Fruit fly (Drosophila melanogaster) whole organism, prepupa: ENCODE measurements around the gene Sfp24C1.

Source experiments
- Blimp-1 ChIP-seq: fragments of 200-800 bp; sonication (Bioruptor generic); optimal IDR thresholded peaks from 3 replicates; lab custom pipeline; 2017; ENCODE audit warnings: missing biosample characterization, missing genetic modification characterization, mild to moderate bottlenecking, moderate library complexity, missing genetic modification reagents
- CG10631 ChIP-seq: fragments of 200-800 bp; sonication (Bioruptor generic); optimal IDR thresholded peaks from 2 replicates; lab custom pipeline; 2016; ENCODE audit warnings: missing biosample characterization, missing genetic modification characterization
- CG11294 ChIP-seq: fragments of 200-800 bp; sonication (Bioruptor generic); IDR thresholded peaks from 2 replicates; pipeline ENCODE4 v1.3.6; 2022; ENCODE audit warnings: missing biosample characterization, missing genetic modification characterization
- CG11902 ChIP-seq: fragments of 200-800 bp; sonication (Bioruptor generic); optimal IDR thresholded peaks from 3 replicates; lab custom pipeline; 2016; ENCODE audit warnings: missing biosample characterization, missing genetic modification characterization
- CG15336 ChIP-seq: fragments of 200-800 bp; sonication (Bioruptor generic); IDR thresholded peaks from 2 replicates; pipeline ENCODE4 v1.3.6; 2022; ENCODE audit warnings: missing biosample characterization, missing genetic modification characterization
- CG1621 ChIP-seq: fragments of 200-800 bp; sonication (Bioruptor generic); optimal IDR thresholded peaks from 3 replicates; lab custom pipeline; 2018; ENCODE audit warnings: missing biosample characterization, mild to moderate bottlenecking, missing genetic modification characterization
- CG16779 ChIP-seq: fragments of 200-800 bp; sonication (Bioruptor generic); optimal IDR thresholded peaks from 3 replicates; lab custom pipeline; 2017; ENCODE audit warnings: missing biosample characterization, mild to moderate bottlenecking, missing genetic modification characterization
- CG3032 ChIP-seq: fragments of 200-800 bp; optimal IDR thresholded peaks from 2 replicates; lab custom pipeline; 2019; ENCODE audit warnings: missing biosample characterization, mild to moderate bottlenecking, missing genetic modification characterization, moderate library complexity
- CG31627 ChIP-seq: fragments of 200-800 bp; sonication (Bioruptor generic); optimal IDR thresholded peaks from 3 replicates; lab custom pipeline; 2016; ENCODE audit warnings: missing biosample characterization, missing genetic modification characterization
- CG34406 ChIP-seq: fragments of 200-800 bp; sonication (Bioruptor generic); optimal IDR thresholded peaks from 3 replicates; lab custom pipeline; 2016; ENCODE audit warnings: missing biosample characterization, missing genetic modification characterization
- CG3919 ChIP-seq: fragments of 200-800 bp; sonication (Bioruptor generic); optimal IDR thresholded peaks from 3 replicates; lab custom pipeline; 2016; ENCODE audit warnings: missing biosample characterization, missing genetic modification characterization
- CG4318 ChIP-seq: fragments of 200-800 bp; sonication (Bioruptor generic); optimal IDR thresholded peaks from 3 replicates; lab custom pipeline; 2017; ENCODE audit warnings: missing biosample characterization, mild to moderate bottlenecking, missing genetic modification characterization
- CG6163 ChIP-seq: fragments of 200-800 bp; sonication (Bioruptor generic); IDR thresholded peaks from 3 replicates; pipeline ENCODE4 v1.3.6; 2022; ENCODE audit warnings: missing biosample characterization, missing genetic modification characterization
- CG6276 ChIP-seq: fragments of 200-800 bp; sonication (Bioruptor generic); optimal IDR thresholded peaks from 2 replicates; lab custom pipeline; 2017; ENCODE audit warnings: missing biosample characterization, mild to moderate bottlenecking, missing genetic modification characterization
- CG6808 ChIP-seq: fragments of 200-800 bp; sonication (Bioruptor generic); optimal IDR thresholded peaks from 3 replicates; lab custom pipeline; 2017; ENCODE audit warnings: missing biosample characterization, missing genetic modification characterization, mild to moderate bottlenecking, moderate library complexity, missing genetic modification reagents
- CG6854 ChIP-seq: fragments of 200-800 bp; sonication (Bioruptor generic); optimal IDR thresholded peaks from 2 replicates; lab custom pipeline; 2017; ENCODE audit warnings: missing biosample characterization, mild to moderate bottlenecking, missing genetic modification characterization
- CG7368 ChIP-seq: fragments of 200-800 bp; sonication (Bioruptor generic); optimal IDR thresholded peaks from 3 replicates; lab custom pipeline; 2016; ENCODE audit warnings: missing biosample characterization, missing genetic modification characterization
- CG8119 ChIP-seq: fragments of 200-800 bp; sonication (Bioruptor generic); IDR thresholded peaks from 3 replicates; pipeline ENCODE4 v1.3.6; 2022; ENCODE audit warnings: missing biosample characterization, missing genetic modification characterization
- CG8319 ChIP-seq: fragments of 200-800 bp; sonication (Bioruptor generic); optimal IDR thresholded peaks from 3 replicates; lab custom pipeline; 2016; ENCODE audit warnings: missing biosample characterization, missing genetic modification characterization
- CG8632 ChIP-seq: fragments of 200-800 bp; sonication (Bioruptor generic); optimal IDR thresholded peaks from 3 replicates; lab custom pipeline; 2016; ENCODE audit warnings: missing biosample characterization, missing genetic modification characterization
- Eip75B ChIP-seq: fragments of 200-800 bp; sonication (Bioruptor generic); optimal IDR thresholded peaks from 3 replicates; lab custom pipeline; 2016; ENCODE audit warnings: missing biosample characterization, missing genetic modification characterization
- Eip78C ChIP-seq: fragments of 200-800 bp; sonication (Bioruptor generic); peaks from one replicate; lab custom pipeline; 2016; ENCODE audit warnings: missing biosample characterization, missing genetic modification characterization
- Ets21C ChIP-seq: fragments of 200-800 bp; sonication (Bioruptor generic); optimal IDR thresholded peaks from 3 replicates; lab custom pipeline; 2016; ENCODE audit warnings: missing biosample characterization, missing genetic modification characterization
- Ets96B ChIP-seq: fragments of 200-800 bp; optimal IDR thresholded peaks from 2 replicates; lab custom pipeline; 2019; ENCODE audit warnings: missing biosample characterization, mild to moderate bottlenecking, missing genetic modification characterization, moderate library complexity
- Gug ChIP-seq: fragments of 200-800 bp; sonication (Bioruptor generic); IDR thresholded peaks from 2 replicates; pipeline ENCODE4 v1.3.6; 2022; ENCODE audit warnings: missing biosample characterization, missing genetic modification characterization
- Hr38 ChIP-seq: sonication (Bioruptor generic); optimal IDR thresholded peaks from 2 replicates; lab custom pipeline; 2016; ENCODE audit warnings: missing biosample characterization, missing genetic modification characterization
- Hr39 ChIP-seq: fragments of 200-800 bp; sonication (Bioruptor generic); optimal IDR thresholded peaks from 2 replicates; lab custom pipeline; 2016; ENCODE audit warnings: missing biosample characterization, missing genetic modification characterization
- Hr4 ChIP-seq: fragments of 200-800 bp; sonication (Bioruptor generic); optimal IDR thresholded peaks from 3 replicates; lab custom pipeline; 2016; ENCODE audit warnings: missing biosample characterization, missing genetic modification characterization
- Smox ChIP-seq: fragments of 200-800 bp; sonication (Bioruptor generic); optimal IDR thresholded peaks from 3 replicates; lab custom pipeline; 2016; ENCODE audit warnings: missing biosample characterization, missing genetic modification characterization
- Sox102F ChIP-seq: fragments of 200-800 bp; sonication (Bioruptor generic); optimal IDR thresholded peaks from 2 replicates; lab custom pipeline; 2016; ENCODE audit warnings: missing biosample characterization, mild to moderate bottlenecking, missing genetic modification characterization
- Sox14 ChIP-seq: fragments of 200-800 bp; sonication (Bioruptor generic); optimal IDR thresholded peaks from 3 replicates; lab custom pipeline; 2016; ENCODE audit warnings: missing biosample characterization, missing genetic modification characterization
- Sox15 ChIP-seq: fragments of 200-800 bp; sonication (Bioruptor generic); optimal IDR thresholded peaks from 3 replicates; lab custom pipeline; 2016; ENCODE audit warnings: missing biosample characterization, missing genetic modification characterization
- achi ChIP-seq: fragments of 200-800 bp; sonication (Bioruptor generic); optimal IDR thresholded peaks from 3 replicates; lab custom pipeline; 2016; ENCODE audit warnings: missing biosample characterization, missing genetic modification characterization
- cyc ChIP-seq: fragments of 200-800 bp; sonication (Bioruptor generic); optimal IDR thresholded peaks from 3 replicates; lab custom pipeline; 2016; ENCODE audit warnings: missing biosample characterization, missing genetic modification characterization
- dac ChIP-seq: fragments of 200-800 bp; sonication (Bioruptor generic); optimal IDR thresholded peaks from 2 replicates; lab custom pipeline; 2017; ENCODE audit warnings: missing biosample characterization, mild to moderate bottlenecking, missing genetic modification characterization
- dsx ChIP-seq: fragments of 200-800 bp; optimal IDR thresholded peaks from 3 replicates; lab custom pipeline; 2019; ENCODE audit warnings: missing biosample characterization, mild to moderate bottlenecking, missing genetic modification characterization, moderate library complexity; ENCODE audit not compliant: poor library complexity, severe bottlenecking
- eg ChIP-seq: fragments of 200-800 bp; sonication (Bioruptor generic); IDR thresholded peaks from 3 replicates; pipeline ENCODE4 v1.3.6; 2022; ENCODE audit warnings: missing biosample characterization, missing genetic modification characterization
- esn ChIP-seq: fragments of 200-800 bp; sonication (Bioruptor generic); optimal IDR thresholded peaks from 2 replicates; lab custom pipeline; 2016; ENCODE audit warnings: missing biosample characterization, mild to moderate bottlenecking, missing genetic modification characterization, moderate library complexity
- fd59A ChIP-seq: fragments of 200-800 bp; sonication (Bioruptor generic); optimal IDR thresholded peaks from 2 replicates; lab custom pipeline; 2017; ENCODE audit warnings: missing biosample characterization, mild to moderate bottlenecking, missing genetic modification characterization, missing genetic modification reagents
- fd85E ChIP-seq: fragments of 200-800 bp; sonication (Bioruptor generic); optimal IDR thresholded peaks from 3 replicates; lab custom pipeline; 2016; ENCODE audit warnings: missing biosample characterization, missing genetic modification characterization
- fkh ChIP-seq: fragments of 200-800 bp; sonication (Bioruptor generic); optimal IDR thresholded peaks from 3 replicates; lab custom pipeline; 2017; ENCODE audit warnings: missing biosample characterization, mild to moderate bottlenecking, missing genetic modification characterization, moderate library complexity
- lz ChIP-seq: fragments of 200-800 bp; sonication (Bioruptor generic); optimal IDR thresholded peaks from 3 replicates; lab custom pipeline; 2016; ENCODE audit warnings: missing biosample characterization, missing genetic modification characterization
- net ChIP-seq: fragments of 200-800 bp; sonication (Bioruptor generic); optimal IDR thresholded peaks from 3 replicates; lab custom pipeline; 2016; ENCODE audit warnings: missing biosample characterization, missing genetic modification characterization
- pdm3 ChIP-seq: fragments of 200-800 bp; sonication (Bioruptor generic); optimal IDR thresholded peaks from 3 replicates; lab custom pipeline; 2016; ENCODE audit warnings: missing biosample characterization, missing genetic modification characterization
- spab ChIP-seq: fragments of 200-800 bp; sonication (Bioruptor generic); optimal IDR thresholded peaks from 2 replicates; lab custom pipeline; 2017; ENCODE audit warnings: missing biosample characterization, mild to moderate bottlenecking, missing genetic modification characterization, missing genetic modification reagents
- ss ChIP-seq, 2 experiments: fragments of 200-800 bp; sonication (Bioruptor generic); optimal IDR thresholded peaks; 2 replicates in 1 of 2; 3 replicates in 1 of 2; lab custom pipeline; 2017 to 2018; ENCODE audit warnings: mild to moderate bottlenecking in 2 of 2, missing biosample characterization in 2 of 2, missing genetic modification characterization in 2 of 2, moderate library complexity in 1 of 2
- svp ChIP-seq: fragments of 200-800 bp; sonication (Bioruptor generic); peaks from one replicate; lab custom pipeline; 2016; ENCODE audit warnings: missing biosample characterization, missing genetic modification characterization
- topi ChIP-seq: fragments of 200-800 bp; sonication (Bioruptor generic); optimal IDR thresholded peaks from 3 replicates; lab custom pipeline; 2016; ENCODE audit warnings: missing biosample characterization, missing genetic modification characterization
- vri ChIP-seq: fragments of 200-800 bp; sonication (Bioruptor generic); optimal IDR thresholded peaks from 3 replicates; lab custom pipeline; 2016; ENCODE audit warnings: missing biosample characterization, mild to moderate bottlenecking, missing genetic modification characterization

The Sfp24C1 gene

DNA sequence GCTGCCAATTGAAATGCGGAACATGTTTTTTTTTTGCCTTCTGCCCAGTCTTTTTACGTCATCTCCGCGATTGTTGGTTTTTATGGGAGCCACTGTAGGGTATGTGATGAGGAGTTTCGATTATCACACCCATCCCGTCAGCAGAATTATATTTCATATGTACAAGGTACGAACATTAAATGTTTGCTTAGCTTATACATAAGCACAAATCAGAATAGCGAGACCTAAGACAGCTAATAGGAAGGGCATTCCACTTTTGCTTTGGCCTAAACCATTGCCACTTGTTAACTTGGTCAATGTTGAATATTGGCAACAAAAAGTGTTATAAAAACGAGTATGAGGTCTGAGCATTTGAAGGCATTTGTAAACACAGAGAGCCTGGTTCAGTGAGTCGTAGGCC lies 2.8 kb downstream of the Sfp24C1 start, which contains the start of gene CG2816 (continued):
- TF ChIP-seq CG8319, result peak; percentile 28
- TF ChIP-seq Hr4 (GFP tag; lab: Kevin White, UChicago), result peak; percentile 85
- TF ChIP-seq Hr38 (GFP tag; lab: Kevin White, UChicago), result peak; percentile 80
- peak; percentile 48 for TF ChIP-seq CG6808 (GFP tag; lab: Kevin White, UChicago)
- peak; percentile 96 for TF ChIP-seq CG6163
- TF ChIP-seq CG1621 (tag; lab: Kevin White, UChicago), result no peak
- peak; percentile 85 for TF ChIP-seq CG3919 (GFP tag; lab: Kevin White, UChicago)
- peak; percentile 76 for TF ChIP-seq CG11902

DNA sequence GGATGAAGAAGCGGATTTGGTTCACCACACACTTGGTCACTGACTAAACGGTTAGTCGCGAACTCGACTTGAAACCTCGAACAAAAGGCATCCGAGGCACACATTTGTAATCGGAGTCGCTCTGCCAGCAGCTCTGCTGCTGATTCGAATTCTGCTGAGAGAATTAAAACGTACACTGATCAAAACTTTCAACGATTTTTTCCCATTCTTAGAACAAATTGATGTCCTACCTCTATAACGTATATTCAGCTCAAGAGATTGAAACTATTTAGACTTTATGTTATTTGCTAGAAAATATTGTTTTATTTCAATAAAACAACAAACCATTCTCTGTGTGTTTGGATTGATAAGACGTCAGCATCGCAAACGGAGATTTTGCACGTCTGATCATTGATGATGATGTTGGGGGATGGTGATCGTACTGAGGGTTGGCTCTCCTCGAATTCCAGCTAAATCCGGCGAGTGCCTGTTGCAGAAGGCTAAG lies 5.0 kb downstream of the Sfp24C1 start, which contains the start of gene CG31778:
Gene CG31778 (minus strand): TSS at position 51 of the 484 bp plus-strand sequence.
- TF ChIP-seq Sox102F (GFP tag; lab: Kevin White, UChicago), result peak; percentile 92
- peak; percentile 67 for TF ChIP-seq CG6808 (GFP tag; lab: Kevin White, UChicago)
- peak; percentile 6 for TF ChIP-seq fd85E (GFP tag; lab: Kevin White, UChicago)
- TF ChIP-seq CG6276 (GFP tag; lab: Kevin White, UChicago), result peak; percentile 61
- TF ChIP-seq achi, result peak; percentile 73
- TF ChIP-seq Ets21C (GFP tag; lab: Kevin White, UChicago), result peak; percentile 76
- TF ChIP-seq pdm3, result peak; percentile 83
- TF ChIP-seq Gug, result 0 out of 2 replicates have a peak, but pooled peaks have one; percentile 37
- TF ChIP-seq CG11294, result peak; percentile 65
- TF ChIP-seq Hr4 (GFP tag; lab: Kevin White, UChicago), result peak; percentile 62
- no peak for TF ChIP-seq fkh (GFP tag; lab: Kevin White, UChicago)
- TF ChIP-seq eg (GFP tag; lab: Robert Waterston, UW), result peak; percentile 84
- TF ChIP-seq vri (GFP tag; lab: Kevin White, UChicago), result peak; percentile 78
- TF ChIP-seq Smox (GFP tag; lab: Kevin White, UChicago), result peak; percentile 85
- TF ChIP-seq Eip75B (GFP tag; lab: Kevin White, UChicago), result peak; percentile 77
- peak; percentile 88 for TF ChIP-seq Sox14 (GFP tag; lab: Kevin White, UChicago)
- peak; percentile 60 for TF ChIP-seq CG11902
- TF ChIP-seq topi (GFP tag; lab: Kevin White, UChicago), result peak; percentile 84
- TF ChIP-seq CG1621 (tag; lab: Kevin White, UChicago), result peak; percentile 75
- TF ChIP-seq CG16779 (tag; lab: Kevin White, UChicago), result peak; percentile 62
- peak; percentile 46 for TF ChIP-seq CG8319
- peak; percentile 60 for TF ChIP-seq dsx (GFP tag; lab: Kevin White, UChicago)
- peak; percentile 67 for TF ChIP-seq Blimp-1
- peak; percentile 73 for TF ChIP-seq CG3032
- peak; percentile 31 to 53 for TF ChIP-seq ss (GFP tag; optimal IDR thresholded peaks at IDR 0.05; lab: Kevin White, UChicago)
- peak; percentile 24 for TF ChIP-seq CG4318 (GFP tag; lab: Kevin White, UChicago)
- peak; percentile 75 for TF ChIP-seq CG8632 (GFP tag; lab: Kevin White, UChicago)
- TF ChIP-seq Hr39 (GFP tag; lab: Kevin White, UChicago), result peak; percentile 89
- TF ChIP-seq CG31627 (GFP tag; lab: Kevin White, UChicago), result peak; percentile 89
- TF ChIP-seq CG8119 (GFP tag; lab: Robert Waterston, UW), result peak; percentile 67
- TF ChIP-seq CG7368, result peak; percentile 68
- TF ChIP-seq spab, result peak; percentile 66
- TF ChIP-seq Ets96B (tag; lab: Kevin White, UChicago), result peak; percentile 79
- TF ChIP-seq CG15336 (GFP tag; lab: Robert Waterston, UW), result peak; percentile 77
- peak; percentile 58 for TF ChIP-seq Sox15 (GFP tag; lab: Kevin White, UChicago)
- TF ChIP-seq svp (GFP tag; lab: Kevin White, UChicago), result peak; percentile 97
- peak; percentile 57 for TF ChIP-seq CG10631 (GFP tag; lab: Kevin White, UChicago)
- TF ChIP-seq CG34406 (GFP tag; lab: Kevin White, UChicago), result peak; percentile 64
- peak; percentile 82 for TF ChIP-seq cyc
- TF ChIP-seq fd59A (GFP tag; lab: Kevin White, UChicago), result peak; percentile 46
- peak; percentile 86 for TF ChIP-seq CG6163
- no peak for TF ChIP-seq dac (GFP tag; lab: Kevin White, UChicago)
- peak; percentile 35 for TF ChIP-seq CG6854 (GFP tag; lab: Kevin White, UChicago)
- TF ChIP-seq esn, result peak; percentile 93
- peak; percentile 67 for TF ChIP-seq net
- peak; percentile 88 for TF ChIP-seq lz (GFP tag; lab: Kevin White, UChicago)
- TF ChIP-seq Eip78C (GFP tag; lab: Kevin White, UChicago), result peak; percentile 94
